Fruit fly (Drosophila melanogaster) whole organism: ENCODE results near the gene CG14439.

Experiments
- CG8478 ChIP-seq: fragments of >200 bp; optimal IDR thresholded peaks from 2 replicates; lab custom pipeline; 2018; ENCODE audit warnings: inconsistent platforms
- Dll ChIP-seq: fragments of >200 bp; optimal IDR thresholded peaks from 2 replicates; lab custom pipeline; 2017
- EcR ChIP-seq, 2 experiments: fragments of >200 bp; optimal IDR thresholded peaks; 2 replicates each; lab custom pipeline; 2017; ENCODE audit warnings: missing biosample characterization in 2 of 2, missing genetic modification characterization in 2 of 2, missing genetic modification reagents in 2 of 2
- psq ChIP-seq: fragments of >200 bp; optimal IDR thresholded peaks from 2 replicates; lab custom pipeline; 2017

DNA sequence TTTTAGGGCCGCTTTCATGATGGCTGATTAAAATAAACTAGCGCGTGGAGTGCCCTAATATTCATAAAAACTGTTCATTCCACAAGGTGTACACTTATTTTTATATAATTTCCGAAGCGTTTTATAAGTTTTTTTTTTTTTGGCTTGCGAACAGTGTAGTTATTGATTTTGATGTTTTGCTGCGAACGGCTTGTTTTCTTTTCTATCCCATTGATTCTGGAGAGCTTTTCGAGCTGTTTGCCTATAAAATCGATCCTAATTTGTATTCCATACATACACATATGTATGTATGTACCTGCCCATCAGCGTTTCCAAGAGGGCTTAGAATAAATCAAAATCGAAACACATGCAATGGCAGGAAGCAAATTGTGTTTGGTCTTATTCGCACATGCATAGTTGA is 37.1 kb upstream of the CG14439 start:
- TF ChIP-seq EcR (GFP tag; optimal IDR thresholded peaks at IDR 0.05; lab: Kevin White, UChicago) = no peak
- TF ChIP-seq Dll (lab: Kevin White, UChicago) = no peak
- TF ChIP-seq CG8478 (lab: Kevin White, UChicago) = no peak
- no peak for TF ChIP-seq psq (lab: Kevin White, UChicago)
